Worm (Caenorhabditis elegans) whole organism, young adult: Measurements from ENCODE around the gene twk-33.

Experiments
- B0019.2 ChIP-seq: fragments of 200-800 bp; sonication (Bioruptor generic); conservative IDR thresholded peaks from 2 replicates; pipeline ENCODE4 v1.3.6; 2022; ENCODE audit warnings: missing genetic modification reagents, missing genetic modification characterization, missing compliant biosample characterization
- B0336.3 ChIP-seq: fragments of 200-800 bp; sonication (Bioruptor generic); IDR thresholded peaks from 2 replicates; pipeline ENCODE4 v1.3.6; 2022; ENCODE audit warnings: missing genetic modification characterization, missing compliant biosample characterization
- K12H6.12 ChIP-seq: fragments of 200-800 bp; sonication (Bioruptor generic); optimal IDR thresholded peaks from 2 replicates; lab custom pipeline; 2018; ENCODE audit warnings: mild to moderate bottlenecking, missing genetic modification characterization, missing compliant biosample characterization
- T26A5.8 ChIP-seq: sonication (generic microtip); optimal IDR thresholded peaks from 2 replicates; lab custom pipeline; 2016; ENCODE audit warnings: missing genetic modification characterization, missing compliant biosample characterization
- atf-7 ChIP-seq: sonication (generic microtip); optimal IDR thresholded peaks from 2 replicates; lab custom pipeline; 2017; ENCODE audit warnings: mild to moderate bottlenecking, missing genetic modification characterization, missing compliant biosample characterization
- attf-6 ChIP-seq: fragments of 200-800 bp; sonication (Bioruptor generic); IDR thresholded peaks from 2 replicates; pipeline ENCODE4 v1.3.6; 2022; ENCODE audit warnings: missing genetic modification reagents, missing genetic modification characterization, missing compliant biosample characterization
- dpff-1 ChIP-seq: sonication (generic microtip); optimal IDR thresholded peaks from 2 replicates; lab custom pipeline; 2017; ENCODE audit warnings: mild to moderate bottlenecking, missing genetic modification characterization, missing compliant biosample characterization
- egrh-3 ChIP-seq: fragments of 200-800 bp; sonication (Bioruptor generic); IDR thresholded peaks from 2 replicates; pipeline ENCODE4 v1.3.6; 2022; ENCODE audit warnings: missing genetic modification reagents, missing genetic modification characterization, missing compliant biosample characterization
- hmg-20 ChIP-seq: fragments of 200-800 bp; sonication (Bioruptor generic); IDR thresholded peaks from 2 replicates; pipeline ENCODE4 v1.3.6; 2022; ENCODE audit warnings: missing genetic modification reagents, missing genetic modification characterization, missing compliant biosample characterization
- nhr-120 ChIP-seq: fragments of 200-800 bp; sonication (Bioruptor generic); IDR thresholded peaks from 2 replicates; pipeline ENCODE4 v1.3.6; 2022; ENCODE audit warnings: missing genetic modification characterization, missing compliant biosample characterization
- nhr-80 ChIP-seq: sonication (generic microtip); optimal IDR thresholded peaks from 2 replicates; lab custom pipeline; 2016; ENCODE audit warnings: missing genetic modification characterization, missing compliant biosample characterization
- pha-4 ChIP-seq: fragments of 150-350 bp; sonication (generic microtip); optimal IDR thresholded peaks from 2 replicates; lab custom pipeline; 2014; ENCODE audit warnings: missing biosample characterization, missing genetic modification reagents, missing genetic modification characterization
- rpc-1 ChIP-seq, 2 experiments: fragments of 150-350 bp in 1 of 2; sonication (generic microtip) in 1 of 2; optimal IDR thresholded peaks; 2 replicates each; lab custom pipeline; 2014 to 2018; ENCODE audit warnings: missing biosample characterization in 1 of 2, missing genetic modification characterization in 1 of 2, missing genetic modification reagents in 1 of 2, missing genotype in 1 of 2
- snpc-4 ChIP-seq, 5 experiments: fragments of 150-350 bp in 1 of 5; sonication (generic microtip) in 4 of 5; optimal IDR thresholded peaks; 2 replicates each; lab custom pipeline; 2014 to 2018; ENCODE audit warnings: missing genetic modification characterization in 5 of 5, missing biosample characterization in 3 of 5, antibody characterized with exemption in 2 of 5, mild to moderate bottlenecking in 2 of 5, missing compliant biosample characterization in 2 of 5, missing genotype in 2 of 5, moderate library complexity in 2 of 5, missing genetic modification reagents in 1 of 5
- tbp1 ChIP-seq: fragments of 200-800 bp; sonication (Bioruptor generic); optimal IDR thresholded peaks from 2 replicates; lab custom pipeline; 2018; ENCODE audit warnings: mild to moderate bottlenecking, missing genetic modification characterization, missing compliant biosample characterization
- zfh-2 ChIP-seq: fragments of 200-800 bp; sonication (Bioruptor generic); conservative IDR thresholded peaks from 2 replicates; pipeline ENCODE4 v1.3.6; 2022; ENCODE audit warnings: missing genetic modification reagents, missing genetic modification characterization, missing compliant biosample characterization

twk-33 gene

DNA sequence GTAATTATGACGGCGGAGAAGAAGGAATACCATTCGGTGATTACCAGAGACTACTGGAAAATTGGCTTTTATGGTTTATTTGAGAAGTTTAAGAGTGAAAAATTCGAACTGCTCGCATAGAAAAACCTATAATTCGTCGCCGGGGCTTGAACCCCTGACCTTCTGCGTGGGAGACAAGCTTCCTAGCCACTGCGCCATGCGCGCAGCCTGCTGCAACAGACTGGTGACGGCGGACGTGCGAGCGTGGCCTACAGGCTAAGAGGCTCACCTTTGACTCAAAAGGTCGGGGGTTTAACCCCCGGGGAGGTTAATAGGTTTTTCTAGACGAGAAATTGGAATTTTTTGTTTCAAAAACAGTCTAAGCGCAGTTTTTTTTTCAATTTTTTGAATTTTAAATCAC is 49.8 kb downstream of the twk-33 start:
- TF ChIP-seq hmg-20 (GFP tag; lab: Robert Waterston, UW) = no peak
- TF ChIP-seq rpc-1 (optimal IDR thresholded peaks at IDR 0.05; lab: Kevin White, UChicago) = no peak
- peak; percentile 40 for TF ChIP-seq rpc-1 (tag; optimal IDR thresholded peaks at IDR 0.05; lab: Kevin White, UChicago)
- TF ChIP-seq attf-6 (GFP tag; lab: Robert Waterston, UW) = no peak
- peak; percentile 67 for TF ChIP-seq zfh-2 (GFP tag; lab: Robert Waterston, UW)
- no peak for TF ChIP-seq B0336.3 (GFP tag; lab: Robert Waterston, UW)
- no peak for TF ChIP-seq pha-4 (tag; lab: Kevin White, UChicago)
- no peak for TF ChIP-seq T26A5.8 (tag; lab: Kevin White, UChicago)
- peak; percentile 56 for TF ChIP-seq tbp1 (GFP tag; lab: Kevin White, UChicago)
- no peak for TF ChIP-seq K12H6.12 (tag; lab: Kevin White, UChicago)
- TF ChIP-seq nhr-120 (GFP tag; lab: Robert Waterston, UW) = peak; percentile 77; the same call in 1 of the 2 replicates
- TF ChIP-seq, all 124 proteins: peak for 4

DNA sequence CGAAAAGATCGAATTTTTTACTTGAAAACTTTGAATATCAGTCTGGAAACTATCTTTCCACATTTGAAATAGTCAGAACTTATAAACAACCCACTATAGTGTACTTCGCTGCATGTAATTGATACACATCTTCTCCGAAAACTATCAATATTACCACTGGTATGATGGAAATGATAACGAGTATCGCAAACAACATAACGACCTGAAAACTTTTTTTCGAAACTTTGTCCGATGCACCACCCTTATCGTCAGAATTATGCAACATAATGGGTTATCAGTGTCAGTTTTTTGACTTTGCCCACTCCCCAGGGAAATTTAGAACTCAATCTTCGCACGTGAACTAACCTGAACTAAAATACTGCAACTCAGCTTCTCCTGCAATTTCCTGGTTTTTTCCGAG is 51.9 kb downstream of the twk-33 start:
- TF ChIP-seq egrh-3 (GFP tag; lab: Robert Waterston, UW) (no peak), dpff-1 (tag; lab: Kevin White, UChicago) (no peak), B0019.2 (GFP tag; lab: Robert Waterston, UW) (no peak), atf-7 (peak; percentile 41), nhr-80 (tag; lab: Kevin White, UChicago) (peak; percentile 87), snpc-4 (GFP tag; optimal IDR thresholded peaks at IDR 0.05; lab: Kevin White, UChicago) (no peak), snpc-4 (tag; optimal IDR thresholded peaks at IDR 0.05; lab: Kevin White, UChicago) (peak in 1 of 4 experiments; percentile 0)
